Worm (Caenorhabditis elegans) whole organism, midembryonic: ENCODE measurements around the gene C17B7.3.

Source experiments
- T22C8.4 ChIP-seq: fragments of 200-800 bp; sonication (Bioruptor generic); IDR thresholded peaks from 2 replicates; pipeline ENCODE4 v1.3.6; 2022; ENCODE audit warnings: missing genetic modification characterization, missing compliant biosample characterization
- flt-1 ChIP-seq: fragments of 200-800 bp; sonication (Bioruptor generic); IDR thresholded peaks from 2 replicates; pipeline ENCODE4 v1.3.6; 2022; ENCODE audit warnings: missing genetic modification characterization, missing compliant biosample characterization

- TF ChIP-seq flt-1 (GFP tag; lab: Robert Waterston, UW), result no peak
- no peak for TF ChIP-seq T22C8.4
Observed at ce11 chrV:3372673-3373072, 30.1 kb downstream of the C17B7.3 start, which contains the start of gene srx-121.
